In the genomic region with DNA sequence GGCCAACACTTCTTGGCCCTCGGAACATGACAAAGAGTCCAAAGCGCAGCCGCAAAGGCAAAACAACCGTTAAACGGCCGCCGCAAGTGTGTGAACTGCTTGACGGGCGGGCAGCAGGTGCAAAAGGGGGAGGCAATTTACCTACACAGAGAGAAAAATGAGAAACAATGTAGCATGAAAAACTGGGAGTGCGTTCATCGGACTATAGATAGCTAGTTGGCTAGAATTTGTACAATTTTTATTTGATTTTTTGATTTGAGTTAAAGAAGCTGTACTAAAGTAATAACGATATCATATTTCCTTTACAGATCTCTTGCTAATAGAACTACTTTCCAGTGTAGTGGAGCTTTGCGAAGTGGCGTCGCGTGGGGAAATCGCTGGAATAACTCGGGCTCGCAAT, we compare ENCODE assay signal across 3 fruit fly cellular contexts.
TF ChIP-seq lines count a peak whose summit lies in the region.

No protein-coding gene starts in this region.

- TF ChIP-seq CTCF in whole organism, embryonic (GFP tag; optimal IDR thresholded peaks at IDR 0.05; lab: Kevin White, UChicago), result no peak

TF ChIP-seq in whole organism, embryonic, 481 proteins besides CTCF, POLR2A, EP300 and RAD21 (continues in another document):
- TF ChIP-seq pnt (GFP tag; optimal IDR thresholded peaks at IDR 0.05; lab: Kevin White, UChicago) (peak; percentile 5), Med (GFP tag; lab: Kevin White, UChicago) (peak; percentile 57), row (GFP tag; IDR thresholded peaks at IDR 0.05; lab: Robert Waterston, UW) (peak; percentile 52), abd-A (tag; optimal IDR thresholded peaks at IDR 0.05; lab: Kevin White, UChicago) (no peak), CG30431 (GFP tag; optimal IDR thresholded peaks at IDR 0.05; lab: Kevin White, UChicago) (peak; percentile 5), CG6813 (GFP tag; optimal IDR thresholded peaks at IDR 0.05; lab: Kevin White, UChicago) (no peak), CG13424 (tag; optimal IDR thresholded peaks at IDR 0.05; lab: Kevin White, UChicago) (peak; percentile 17), crol (GFP tag; IDR thresholded peaks at IDR 0.05; lab: Robert Waterston, UW) (no peak), CG10147 (GFP tag; optimal IDR thresholded peaks at IDR 0.05; lab: Kevin White, UChicago) (no peak), prd (optimal IDR thresholded peaks at IDR 0.05; lab: Kevin White, UChicago) (no peak), prd (GFP tag; IDR thresholded peaks at IDR 0.05; lab: Robert Waterston, UW) (no peak), lmd (GFP tag; IDR thresholded peaks at IDR 0.05; lab: Robert Waterston, UW) (peak; percentile 8; the same call in 1 of the 2 replicates), kay (GFP tag; optimal IDR thresholded peaks at IDR 0.05; lab: Kevin White, UChicago) (no peak), sisA (GFP tag; IDR thresholded peaks at IDR 0.05; lab: Robert Waterston, UW) (peak; percentile 21; the same call in 1 of the 2 replicates), CG31441 (GFP tag; IDR thresholded peaks at IDR 0.05; lab: Robert Waterston, UW) (no peak), kni (GFP tag; optimal IDR thresholded peaks at IDR 0.05; lab: Kevin White, UChicago) (peak; percentile 11), sqz (GFP tag; optimal IDR thresholded peaks at IDR 0.05; lab: Kevin White, UChicago) (no peak), Dip3 (GFP tag; optimal IDR thresholded peaks at IDR 0.05; lab: Kevin White, UChicago) (no peak), CG6689 (GFP tag; IDR thresholded peaks at IDR 0.05; lab: Robert Waterston, UW) (0 out of 2 replicates have a peak, but pooled peaks have one; percentile 30), bsh (GFP tag; optimal IDR thresholded peaks at IDR 0.05; lab: Kevin White, UChicago) (peak in 1 of 2 experiments; percentile 23), Drgx (GFP tag; IDR thresholded peaks at IDR 0.05; lab: Robert Waterston, UW) (peak; percentile 55; the same call in 1 of the 2 replicates), ci (GFP tag; IDR thresholded peaks at IDR 0.05; lab: Robert Waterston, UW) (peak; percentile 62; the same call in 1 of the 3 replicates), sens-2 (GFP tag; IDR thresholded peaks at IDR 0.05; lab: Robert Waterston, UW) (no peak), CG1603 (tag; optimal IDR thresholded peaks at IDR 0.05; lab: Kevin White, UChicago) (peak; percentile 30), schlank (tag; optimal IDR thresholded peaks at IDR 0.05; lab: Kevin White, UChicago) (no peak), CG1024 (GFP tag; IDR thresholded peaks at IDR 0.05; lab: Robert Waterston, UW) (no peak), chinmo (GFP tag; IDR thresholded peaks at IDR 0.05; lab: Robert Waterston, UW; ENCODE audit: partially characterized antibody) (no peak), pum (GFP tag; optimal IDR thresholded peaks at IDR 0.05; lab: Kevin White, UChicago) (no peak)

TF ChIP-seq in whole organism, prepupa, 60 proteins besides CTCF, POLR2A, EP300 and RAD21 (continues in another document):
- TF ChIP-seq CG31627 (GFP tag; optimal IDR thresholded peaks at IDR 0.05; lab: Kevin White, UChicago) (no peak), eg (GFP tag; IDR thresholded peaks at IDR 0.05; lab: Robert Waterston, UW) (peak; percentile 74), dac (GFP tag; optimal IDR thresholded peaks at IDR 0.05; lab: Kevin White, UChicago) (peak; percentile 6), CG7368 (GFP tag; optimal IDR thresholded peaks at IDR 0.05; lab: Kevin White, UChicago) (no peak), Hr4 (GFP tag; optimal IDR thresholded peaks at IDR 0.05; lab: Kevin White, UChicago) (no peak), CG10669 (GFP tag; optimal IDR thresholded peaks at IDR 0.05; lab: Kevin White, UChicago) (no peak), CG3919 (GFP tag; optimal IDR thresholded peaks at IDR 0.05; lab: Kevin White, UChicago) (peak; percentile 32), Lpt (GFP tag; optimal IDR thresholded peaks at IDR 0.05; lab: Kevin White, UChicago) (peak; percentile 51), ss (GFP tag; optimal IDR thresholded peaks at IDR 0.05; lab: Kevin White, UChicago) (peak in 1 of 2 experiments; percentile 19), CG8119 (GFP tag; IDR thresholded peaks at IDR 0.05; lab: Robert Waterston, UW) (peak; percentile 75), CG11762 (GFP tag; optimal IDR thresholded peaks at IDR 0.05; lab: Kevin White, UChicago; ENCODE audit: insufficient read depth) (peak; percentile 22), Smox (GFP tag; optimal IDR thresholded peaks at IDR 0.05; lab: Kevin White, UChicago) (no peak), Eip93F (GFP tag; optimal IDR thresholded peaks at IDR 0.05; lab: Kevin White, UChicago) (no peak), net (GFP tag; optimal IDR thresholded peaks at IDR 0.05; lab: Kevin White, UChicago) (peak; percentile 41), pdm3 (GFP tag; optimal IDR thresholded peaks at IDR 0.05; lab: Kevin White, UChicago) (no peak), CG15336 (GFP tag; IDR thresholded peaks at IDR 0.05; lab: Robert Waterston, UW) (peak; percentile 73), lz (GFP tag; optimal IDR thresholded peaks at IDR 0.05; lab: Kevin White, UChicago) (peak; percentile 6), Hr39 (GFP tag; optimal IDR thresholded peaks at IDR 0.05; lab: Kevin White, UChicago) (peak; percentile 21), CG6276 (GFP tag; optimal IDR thresholded peaks at IDR 0.05; lab: Kevin White, UChicago) (peak; percentile 42), CG3032 (tag; optimal IDR thresholded peaks at IDR 0.05; lab: Kevin White, UChicago) (peak; percentile 28), acj6 (GFP tag; optimal IDR thresholded peaks at IDR 0.05; lab: Kevin White, UChicago) (peak; percentile 34), Hr38 (GFP tag; optimal IDR thresholded peaks at IDR 0.05; lab: Kevin White, UChicago) (no peak), CG10631 (GFP tag; optimal IDR thresholded peaks at IDR 0.05; lab: Kevin White, UChicago) (no peak), CG32006 (GFP tag; optimal IDR thresholded peaks at IDR 0.05; lab: Kevin White, UChicago) (peak; percentile 79), esn (GFP tag; optimal IDR thresholded peaks at IDR 0.05; lab: Kevin White, UChicago) (peak; percentile 10), CG6792 (GFP tag; optimal IDR thresholded peaks at IDR 0.05; lab: Kevin White, UChicago) (peak; percentile 2), Blimp-1 (GFP tag; optimal IDR thresholded peaks at IDR 0.05; lab: Kevin White, UChicago) (no peak), CG9139 (GFP tag; optimal IDR thresholded peaks at IDR 0.05; lab: Kevin White, UChicago) (no peak), Ets21C (GFP tag; optimal IDR thresholded peaks at IDR 0.05; lab: Kevin White, UChicago) (no peak), CG4318 (GFP tag; optimal IDR thresholded peaks at IDR 0.05; lab: Kevin White, UChicago) (peak; percentile 60), OdsH (GFP tag; optimal IDR thresholded peaks at IDR 0.05; lab: Kevin White, UChicago) (no peak)

TF ChIP-seq in whole organism, pupa, 21 proteins besides CTCF, POLR2A, EP300 and RAD21:
- TF ChIP-seq EcR (GFP tag; optimal IDR thresholded peaks at IDR 0.05; lab: Kevin White, UChicago) (no peak), CG9948 (tag; optimal IDR thresholded peaks at IDR 0.05; lab: Kevin White, UChicago) (no peak), Ets98B (GFP tag; IDR thresholded peaks at IDR 0.05; lab: Robert Waterston, UW) (peak; percentile 75), D1 (tag; optimal IDR thresholded peaks at IDR 0.05; lab: Kevin White, UChicago) (no peak), CG8301 (tag; optimal IDR thresholded peaks at IDR 0.05; lab: Kevin White, UChicago) (peak; percentile 49), gl (tag; optimal IDR thresholded peaks at IDR 0.05; lab: Kevin White, UChicago) (no peak), CG32121 (GFP tag; IDR thresholded peaks at IDR 0.05; lab: Robert Waterston, UW) (peak; percentile 62), CG17806 (tag; optimal IDR thresholded peaks at IDR 0.05; lab: Kevin White, UChicago) (peak; percentile 15), CG34367 (tag; optimal IDR thresholded peaks at IDR 0.05; lab: Kevin White, UChicago) (no peak), Pif1B (GFP tag; optimal IDR thresholded peaks at IDR 0.05; lab: Kevin White, UChicago) (no peak), CG14655 (GFP tag; optimal IDR thresholded peaks at IDR 0.05; lab: Kevin White, UChicago) (no peak), CG10348 (GFP tag; IDR thresholded peaks at IDR 0.05; lab: Robert Waterston, UW) (no peak), Snoo (tag; optimal IDR thresholded peaks at IDR 0.05; lab: Kevin White, UChicago) (no peak), CG8159 (tag; optimal IDR thresholded peaks at IDR 0.05; lab: Kevin White, UChicago) (no peak), Pif1A (GFP tag; optimal IDR thresholded peaks at IDR 0.05; lab: Kevin White, UChicago) (no peak), CG13204 (GFP tag; optimal IDR thresholded peaks at IDR 0.05; lab: Kevin White, UChicago) (no peak), fd96Ca (GFP tag; IDR thresholded peaks at IDR 0.05; lab: Robert Waterston, UW) (peak; percentile 52; the same call in 2 of the 3 replicates), CG15710 (tag; optimal IDR thresholded peaks at IDR 0.05; lab: Kevin White, UChicago) (peak; percentile 20), rn (GFP tag; IDR thresholded peaks at IDR 0.05; lab: Robert Waterston, UW) (0 out of 2 replicates have a peak, but pooled peaks have one; percentile 20), CG12605 (GFP tag; IDR thresholded peaks at IDR 0.05; lab: Robert Waterston, UW) (peak; percentile 58), CG4496 (GFP tag; IDR thresholded peaks at IDR 0.05; lab: Robert Waterston, UW) (peak; percentile 82)

Comparison
In these comparisons a context has a peak if more than half of its experiments do, and no peak if none do; other contexts are left out.
1. Of the 7 proteins assayed by ChIP-seq in both whole organism, embryonic and whole organism, prepupa: peak only in whole organism, embryonic: none; only in whole organism, prepupa: Hr39 and Lpt; in both: none; in neither: 5.